Worm (Caenorhabditis elegans): Measurements from ENCODE around the gene ergo-1.

Gene ergo-1

DNA sequence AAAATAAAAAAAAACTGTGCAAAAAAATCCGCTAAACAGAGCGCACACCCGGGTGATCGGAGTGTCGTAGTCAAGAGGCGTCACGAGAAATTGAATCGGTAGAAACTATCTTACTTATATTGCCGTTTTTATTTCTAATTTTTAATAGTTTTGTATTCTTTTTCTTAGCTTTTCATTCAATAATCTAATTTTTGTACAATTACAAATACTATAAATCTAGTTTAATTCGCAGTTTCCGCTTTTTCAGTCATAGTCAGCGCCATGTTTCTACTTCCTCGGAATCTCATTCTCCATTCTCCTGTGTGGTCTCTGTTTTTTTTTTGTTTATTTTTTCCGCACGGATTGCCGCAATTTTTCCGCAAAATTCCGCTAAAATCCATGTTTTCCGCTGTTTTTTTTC, 4.8 kb upstream of the ergo-1 start:
- TF ChIP-seq ceh-48 (tag; optimal IDR thresholded peaks at IDR 0.05) (no peak), fkh-6 (tag; optimal IDR thresholded peaks at IDR 0.05) (peak; percentile 80), tbx-2 (tag; optimal IDR thresholded peaks at IDR 0.05) (peak; percentile 98), ceh-6 (GFP tag; optimal IDR thresholded peaks at IDR 0.05) (peak; percentile 6), ahr-1 (tag; optimal IDR thresholded peaks at IDR 0.05) (peak; percentile 96), ceh-9 (tag; optimal IDR thresholded peaks at IDR 0.05) (no peak), F13H6.1 (tag; optimal IDR thresholded peaks at IDR 0.05) (peak; percentile 88), ceh-24 (tag; optimal IDR thresholded peaks at IDR 0.05) (peak; percentile 42), pros-1 (tag; optimal IDR thresholded peaks at IDR 0.05) (no peak), gmeb-2 (tag; optimal IDR thresholded peaks at IDR 0.05) (peak; percentile 41), dmd-4 (tag; optimal IDR thresholded peaks at IDR 0.05; ENCODE audit: borderline replicate concordance) (peak; percentile 19), ceh-31 (tag; optimal IDR thresholded peaks at IDR 0.05) (peak; percentile 100), fkh-10 (GFP tag; optimal IDR thresholded peaks at IDR 0.05) (no peak), odd-2 (tag; optimal IDR thresholded peaks at IDR 0.05) (no peak), zip-5 (tag; optimal IDR thresholded peaks at IDR 0.05) (peak; percentile 99), K02D7.2 (tag; optimal IDR thresholded peaks at IDR 0.05) (peak; percentile 49), ceh-45 (GFP tag; IDR thresholded peaks at IDR 0.05) (no peak), lin-11 (tag; optimal IDR thresholded peaks at IDR 0.05) (no peak), pqm-1 (tag; optimal IDR thresholded peaks at IDR 0.05) (peak; percentile 96), unc-3 (GFP tag; conservative IDR thresholded peaks at IDR 0.05) (0 out of 2 replicates have a peak, but pooled peaks have one; percentile 20), unc-3 (tag; optimal IDR thresholded peaks at IDR 0.05) (peak; percentile 90), ref-2 (tag; optimal IDR thresholded peaks at IDR 0.05) (peak; percentile 97), Y22D7AL.16 (tag; optimal IDR thresholded peaks at IDR 0.05) (peak; percentile 35), ceh-30 (tag; optimal IDR thresholded peaks at IDR 0.05) (no peak), hlh-15 (tag; optimal IDR thresholded peaks at IDR 0.05) (peak; percentile 93), ztf-16 (tag; optimal IDR thresholded peaks at IDR 0.05) (peak; percentile 86), T23F11.4 (GFP tag; optimal IDR thresholded peaks at IDR 0.05) (peak; percentile 33), fax-1 (tag; optimal IDR thresholded peaks at IDR 0.05) (peak; percentile 97), eyg-1 (tag; optimal IDR thresholded peaks at IDR 0.05) (peak; percentile 94), nhr-11 (tag; optimal IDR thresholded peaks at IDR 0.05) (no peak), npax-4 (tag; optimal IDR thresholded peaks at IDR 0.05) (peak; percentile 29), ets-4 (tag; optimal IDR thresholded peaks at IDR 0.05) (peak; percentile 98), pha-4 (tag; optimal IDR thresholded peaks at IDR 0.05) (no peak), pat-9 (tag; optimal IDR thresholded peaks at IDR 0.05) (no peak), elt-4 (tag; optimal IDR thresholded peaks at IDR 0.05) (no peak), syd-9 (tag; optimal IDR thresholded peaks at IDR 0.05) (peak; percentile 89), lim-6 (tag; optimal IDR thresholded peaks at IDR 0.05) (peak; percentile 97), pag-3 (tag; optimal IDR thresholded peaks at IDR 0.05; ENCODE audit: borderline replicate concordance) (peak; percentile 79), nhr-232 (tag; optimal IDR thresholded peaks at IDR 0.05) (peak; percentile 25), ceh-14 (tag; optimal IDR thresholded peaks at IDR 0.05) (peak; percentile 98), hlh-8 (tag; optimal IDR thresholded peaks at IDR 0.05) (peak; percentile 95), sdc-2 (tag; optimal IDR thresholded peaks at IDR 0.05) (peak; percentile 72), madf-2 (tag; optimal IDR thresholded peaks at IDR 0.05) (peak; percentile 65), rnt-1 (tag; optimal IDR thresholded peaks at IDR 0.05) (peak; percentile 83), che-1 (tag; optimal IDR thresholded peaks at IDR 0.05) (peak; percentile 52), ceh-18 (tag; optimal IDR thresholded peaks at IDR 0.05) (peak; percentile 57), pha-2 (tag; optimal IDR thresholded peaks at IDR 0.05) (peak; percentile 81), hlh-6 (tag; optimal IDR thresholded peaks at IDR 0.05) (peak; percentile 36), C38D4.7 (GFP tag; optimal IDR thresholded peaks at IDR 0.05) (peak; percentile 68), C08G9.2 (tag; optimal IDR thresholded peaks at IDR 0.05) (peak; percentile 97), sox-4 (tag; optimal IDR thresholded peaks at IDR 0.05) (peak; percentile 46), mec-3 (tag; optimal IDR thresholded peaks at IDR 0.05; ENCODE audit: borderline replicate concordance) (peak; percentile 90), sox-2 (GFP tag; IDR thresholded peaks at IDR 0.05) (no peak), ttx-3 (tag; optimal IDR thresholded peaks at IDR 0.05) (peak; percentile 86)

All from whole organism, late embryonic.